Worm (Caenorhabditis elegans) whole organism, L4 larva: ENCODE measurements around the gene C47A10.16.
A peak's percentile ranks its signal among the peaks of the same experiment; 100 is the strongest.

Experiments
- F37D6.2 ChIP-seq: sonication (generic microtip); optimal IDR thresholded peaks from 2 replicates; lab custom pipeline; 2016; ENCODE audit warnings: mild to moderate bottlenecking, missing genetic modification characterization, missing compliant biosample characterization
- T20F7.1 ChIP-seq: fragments of 200-800 bp; sonication (Bioruptor generic); optimal IDR thresholded peaks from 2 replicates; lab custom pipeline; 2018; ENCODE audit warnings: mild to moderate bottlenecking, missing genetic modification characterization, missing compliant biosample characterization
- T26A8.4 ChIP-seq: fragments of 200-800 bp; sonication (Bioruptor generic); IDR thresholded peaks from 2 replicates; pipeline ENCODE4 v1.3.6; 2022; ENCODE audit warnings: missing genetic modification characterization, missing compliant biosample characterization
- Y48G9A.11 ChIP-seq: fragments of 200-800 bp; sonication (Bioruptor generic); IDR thresholded peaks from 2 replicates; pipeline ENCODE4 v1.3.6; 2022; ENCODE audit warnings: missing genetic modification reagents, missing genetic modification characterization, missing compliant biosample characterization
- Y75B8A.6 ChIP-seq: fragments of 200-800 bp; sonication (Bioruptor generic); IDR thresholded peaks from 2 replicates; pipeline ENCODE4 v1.3.6; 2022; ENCODE audit warnings: missing genetic modification reagents, missing genetic modification characterization, missing compliant biosample characterization
- ZK337.2 ChIP-seq: fragments of 200-800 bp; sonication (Bioruptor generic); IDR thresholded peaks from 2 replicates; pipeline ENCODE4 v1.3.6; 2022; ENCODE audit warnings: missing genetic modification reagents, missing genetic modification characterization, missing compliant biosample characterization
- ceh-20 ChIP-seq: fragments of 200-800 bp; sonication (Bioruptor generic); IDR thresholded peaks from 2 replicates; pipeline ENCODE4 v1.3.6; 2022; ENCODE audit warnings: missing genetic modification reagents, missing genetic modification characterization, missing compliant biosample characterization
- ceh-28 ChIP-seq: fragments of 150-350 bp; optimal IDR thresholded peaks from 2 replicates; lab custom pipeline; 2014; ENCODE audit warnings: missing biosample characterization, missing genetic modification reagents, missing genetic modification characterization
- ceh-32 ChIP-seq: sonication (generic microtip); optimal IDR thresholded peaks from 2 replicates; lab custom pipeline; 2016; ENCODE audit warnings: mild to moderate bottlenecking, missing genetic modification characterization, missing compliant biosample characterization; ENCODE audit not compliant: poor library complexity
- ceh-82 ChIP-seq: sonication (generic microtip); optimal IDR thresholded peaks from 2 replicates; lab custom pipeline; 2017; ENCODE audit warnings: missing biosample characterization, missing genetic modification characterization
- ctbp-1 ChIP-seq: fragments of 200-800 bp; sonication (Bioruptor generic); IDR thresholded peaks from 2 replicates; pipeline ENCODE4 v1.3.6; 2022; ENCODE audit warnings: missing genetic modification reagents, missing genetic modification characterization, missing compliant biosample characterization
- daf-12 ChIP-seq: fragments of 150-350 bp; optimal IDR thresholded peaks from 2 replicates; lab custom pipeline; 2014; ENCODE audit warnings: missing biosample characterization, missing genetic modification reagents, missing genetic modification characterization
- daf-19 ChIP-seq: fragments of 200-800 bp; sonication (Bioruptor generic); conservative IDR thresholded peaks from 2 replicates; pipeline ENCODE4 v1.3.6; 2022; ENCODE audit warnings: missing genetic modification characterization, missing compliant biosample characterization
- dmd-6 ChIP-seq: fragments of 200-800 bp; sonication (Bioruptor generic); IDR thresholded peaks from 2 replicates; pipeline ENCODE4 v1.3.6; 2022; ENCODE audit warnings: missing genetic modification reagents, missing genetic modification characterization, missing compliant biosample characterization
- duxl-1 ChIP-seq: sonication (generic microtip); optimal IDR thresholded peaks from 2 replicates; lab custom pipeline; 2016; ENCODE audit warnings: mild to moderate bottlenecking, missing genetic modification characterization, moderate library complexity, missing compliant biosample characterization; ENCODE audit not compliant: poor library complexity
- dve-1 ChIP-seq: sonication (generic microtip); optimal IDR thresholded peaks from 2 replicates; lab custom pipeline; 2017; ENCODE audit warnings: antibody characterized with exemption, mild to moderate bottlenecking, missing genetic modification characterization, missing compliant biosample characterization; ENCODE audit not compliant: insufficient read depth
- egl-27 ChIP-seq: sonication (generic microtip); optimal IDR thresholded peaks from 3 replicates; lab custom pipeline; 2017; ENCODE audit warnings: missing biosample characterization, missing genetic modification reagents, missing genetic modification characterization
- egl-43 ChIP-seq: fragments of 200-800 bp; sonication (Bioruptor generic); IDR thresholded peaks from 2 replicates; pipeline ENCODE4 v1.3.6; 2022; ENCODE audit warnings: missing genetic modification reagents, missing genetic modification characterization, missing compliant biosample characterization
- gei-8 ChIP-seq: fragments of 200-800 bp; sonication (Bioruptor generic); optimal IDR thresholded peaks from 2 replicates; lab custom pipeline; 2018; ENCODE audit warnings: mild to moderate bottlenecking, missing genetic modification characterization, missing compliant biosample characterization
- hif-1 ChIP-seq, 2 experiments: sonication (generic microtip); optimal IDR thresholded peaks; 2 replicates each; lab custom pipeline; 2016 to 2017; ENCODE audit warnings: missing compliant biosample characterization in 2 of 2, missing genetic modification characterization in 2 of 2, missing genetic modification reagents in 2 of 2, missing genotype in 2 of 2, mild to moderate bottlenecking in 1 of 2
- hlh-11 ChIP-seq: fragments of 200-800 bp; sonication (Bioruptor generic); optimal IDR thresholded peaks from 2 replicates; lab custom pipeline; 2018; ENCODE audit warnings: mild to moderate bottlenecking, missing genetic modification characterization, missing compliant biosample characterization
- lin-13 ChIP-seq: fragments of 150-350 bp; optimal IDR thresholded peaks from 2 replicates; lab custom pipeline; 2014; ENCODE audit warnings: missing biosample characterization, missing genetic modification reagents, missing genetic modification characterization
- lin-15B ChIP-seq: fragments of 150-350 bp; sonication (generic microtip); optimal IDR thresholded peaks from 3 replicates; lab custom pipeline; 2014; ENCODE audit warnings: missing biosample characterization, missing genetic modification characterization
- lin-39 ChIP-seq: fragments of 150-350 bp; optimal IDR thresholded peaks from 2 replicates; lab custom pipeline; 2014; ENCODE audit warnings: missing biosample characterization, missing genetic modification reagents, missing genetic modification characterization
- lir-3 ChIP-seq: sonication (generic microtip); optimal IDR thresholded peaks from 2 replicates; lab custom pipeline; 2016; ENCODE audit warnings: mild to moderate bottlenecking, missing genetic modification characterization, missing compliant biosample characterization
- lsy-2 ChIP-seq, 2 experiments: fragments of 150-350 bp in 1 of 2; sonication (generic microtip) in 1 of 2; optimal IDR thresholded peaks; 2 replicates each; lab custom pipeline; 2014 to 2017; ENCODE audit warnings: missing biosample characterization in 2 of 2, missing genetic modification characterization in 2 of 2
- madf-5 ChIP-seq, 2 experiments: fragments of 200-800 bp; sonication (Bioruptor generic); IDR thresholded peaks; 2 replicates each; pipeline ENCODE4 v1.3.6; 2022; ENCODE audit warnings: missing compliant biosample characterization in 2 of 2, missing genetic modification characterization in 2 of 2
- mes-2 ChIP-seq: sonication (generic microtip); optimal IDR thresholded peaks from 2 replicates; lab custom pipeline; 2016; ENCODE audit warnings: missing genotype, mild to moderate bottlenecking, missing genetic modification characterization, missing compliant biosample characterization; ENCODE audit not compliant: poor library complexity, severe bottlenecking
- mxl-3 ChIP-seq: fragments of 200-800 bp; sonication (Bioruptor generic); optimal IDR thresholded peaks from 2 replicates; lab custom pipeline; 2018; ENCODE audit warnings: mild to moderate bottlenecking, missing genetic modification characterization, missing compliant biosample characterization
- nhr-10 ChIP-seq: fragments of 150-350 bp; optimal IDR thresholded peaks from 2 replicates; lab custom pipeline; 2014; ENCODE audit warnings: missing biosample characterization, missing genetic modification characterization
- nhr-102 ChIP-seq: sonication (generic microtip); optimal IDR thresholded peaks from 2 replicates; lab custom pipeline; 2016; ENCODE audit warnings: mild to moderate bottlenecking, missing genetic modification characterization, moderate library complexity, missing compliant biosample characterization
- nhr-11 ChIP-seq: fragments of 150-350 bp; optimal IDR thresholded peaks from 2 replicates; lab custom pipeline; 2014; ENCODE audit warnings: missing biosample characterization, missing genetic modification characterization
- nhr-237 ChIP-seq: sonication (generic microtip); optimal IDR thresholded peaks from 2 replicates; lab custom pipeline; 2017; ENCODE audit warnings: missing biosample characterization, missing genetic modification characterization
- nhr-25 ChIP-seq: sonication (generic microtip); optimal IDR thresholded peaks from 2 replicates; lab custom pipeline; 2017; ENCODE audit warnings: missing genetic modification characterization, mild to moderate bottlenecking, missing compliant biosample characterization, antibody characterized with exemption, moderate library complexity, borderline replicate concordance; ENCODE audit not compliant: insufficient read depth
- nhr-41 ChIP-seq: fragments of 200-800 bp; sonication (Bioruptor generic); IDR thresholded peaks from 2 replicates; pipeline ENCODE4 v1.3.6; 2022; ENCODE audit warnings: missing genetic modification reagents, missing genetic modification characterization, missing compliant biosample characterization
- nhr-42 ChIP-seq: fragments of 200-800 bp; sonication (Bioruptor generic); IDR thresholded peaks from 2 replicates; pipeline ENCODE4 v1.3.6; 2022; ENCODE audit warnings: missing genetic modification characterization, missing compliant biosample characterization
- nhr-48 ChIP-seq: sonication (generic microtip); optimal IDR thresholded peaks from 2 replicates; lab custom pipeline; 2016; ENCODE audit warnings: mild to moderate bottlenecking, missing genetic modification characterization, missing compliant biosample characterization
- pha-4 ChIP-seq, 2 experiments: fragments of 150-350 bp in 1 of 2; fragments of 200-800 bp in 1 of 2; sonication (Bioruptor generic) in 1 of 2; IDR thresholded peaks in 1 of 2; optimal IDR thresholded peaks in 1 of 2; 2 replicates each; pipeline versions ENCODE4 v1.3.6 to Lab custom; 2014 to 2022; ENCODE audit warnings: missing genetic modification characterization in 2 of 2, missing genetic modification reagents in 2 of 2, missing biosample characterization in 1 of 2, missing compliant biosample characterization in 1 of 2
- php-3 ChIP-seq: fragments of 200-800 bp; sonication (Bioruptor generic); IDR thresholded peaks from 2 replicates; pipeline ENCODE4 v1.3.6; 2022; ENCODE audit warnings: missing genetic modification reagents, missing genetic modification characterization, missing compliant biosample characterization
- pqm-1 ChIP-seq: sonication (generic microtip); optimal IDR thresholded peaks from 2 replicates; lab custom pipeline; 2017; ENCODE audit warnings: missing biosample characterization, missing genetic modification characterization
- snpc-1.2 ChIP-seq: fragments of 200-800 bp; sonication (Bioruptor generic); IDR thresholded peaks from 2 replicates; pipeline ENCODE4 v1.3.6; 2022; ENCODE audit warnings: missing genetic modification reagents, missing genetic modification characterization, missing compliant biosample characterization
- spr-3 ChIP-seq: fragments of 200-800 bp; sonication (Bioruptor generic); optimal IDR thresholded peaks from 2 replicates; lab custom pipeline; 2018; ENCODE audit warnings: mild to moderate bottlenecking, missing genetic modification characterization, missing compliant biosample characterization
- tra-1 ChIP-seq: fragments of 200-800 bp; sonication (Bioruptor generic); IDR thresholded peaks from 2 replicates; pipeline ENCODE4 v1.3.6; 2022; ENCODE audit warnings: missing genetic modification reagents, missing genetic modification characterization, missing compliant biosample characterization
- unc-130 ChIP-seq: sonication (generic microtip); optimal IDR thresholded peaks from 2 replicates; lab custom pipeline; 2016; ENCODE audit warnings: missing genetic modification reagents, missing genetic modification characterization, missing compliant biosample characterization
- zag-1 ChIP-seq: fragments of 150-350 bp; optimal IDR thresholded peaks from 2 replicates; lab custom pipeline; 2014; ENCODE audit warnings: missing biosample characterization, missing genetic modification characterization
- zfp-3 ChIP-seq: fragments of 200-800 bp; sonication (Bioruptor generic); conservative IDR thresholded peaks from 2 replicates; pipeline ENCODE4 v1.3.6; 2022; ENCODE audit warnings: missing genetic modification reagents, missing genetic modification characterization, missing compliant biosample characterization
- ztf-11 ChIP-seq: fragments of 150-350 bp; optimal IDR thresholded peaks from 2 replicates; lab custom pipeline; 2014; ENCODE audit warnings: missing biosample characterization, missing genetic modification characterization

C47A10.16 gene

DNA sequence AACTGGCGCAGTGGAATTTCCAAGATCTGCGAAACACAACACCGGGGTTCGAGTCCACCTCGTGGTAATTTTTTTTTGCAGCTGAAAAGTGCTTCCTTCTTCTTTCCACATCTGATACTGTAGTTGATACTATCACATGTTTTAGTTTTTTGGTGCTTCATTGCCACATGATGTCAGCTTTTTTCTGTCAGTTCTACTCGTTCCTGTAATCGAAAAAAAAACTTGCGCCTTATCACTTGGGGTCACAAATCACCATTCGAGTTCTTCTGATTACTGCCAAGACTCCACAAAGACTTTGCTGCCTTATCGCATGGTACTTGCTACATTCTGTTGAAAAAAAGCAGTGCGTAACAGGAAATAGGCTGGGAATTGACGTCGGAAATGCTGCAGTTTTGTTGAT lies 43.3 kb downstream of the C47A10.16 start (continued):
- peak; percentile 78 for TF ChIP-seq nhr-102 (tag; lab: Kevin White, UChicago)
- no peak for TF ChIP-seq nhr-25 (tag; lab: Kevin White, UChicago)
- TF ChIP-seq nhr-42 (GFP tag; lab: Robert Waterston, UW), result peak; percentile 53; the same call in 1 of the 2 replicates
- no peak for TF ChIP-seq mes-2 (tag; lab: Kevin White, UChicago)
- TF ChIP-seq mxl-3 (GFP tag; lab: Kevin White, UChicago), result peak; percentile 2
- peak; percentile 70 for TF ChIP-seq nhr-48 (tag; lab: Kevin White, UChicago)
- peak; percentile 85 for TF ChIP-seq php-3
- TF ChIP-seq Y75B8A.6 (GFP tag; lab: Robert Waterston, UW), result no peak
- TF ChIP-seq lin-13 (GFP tag; lab: Kevin White, UChicago), result no peak
- TF ChIP-seq F37D6.2 (tag; lab: Kevin White, UChicago), result no peak
- TF ChIP-seq nhr-41, result no peak
- peak; percentile 98 for TF ChIP-seq pqm-1
- TF ChIP-seq ctbp-1 (GFP tag; lab: Robert Waterston, UW), result no peak
- TF ChIP-seq egl-43 (GFP tag; lab: Robert Waterston, UW), result no peak
- TF ChIP-seq dve-1 (tag; lab: Kevin White, UChicago), result peak; percentile 87
- no peak for TF ChIP-seq unc-130
- TF ChIP-seq madf-5 (GFP tag; IDR thresholded peaks at IDR 0.05; lab: Robert Waterston, UW), result no peak
- TF ChIP-seq ceh-82, result no peak
- TF ChIP-seq spr-3 (GFP tag; lab: Kevin White, UChicago), result no peak
- TF ChIP-seq ceh-32, result no peak
- no peak for TF ChIP-seq lin-15B (tag; lab: Kevin White, UChicago)
- no peak for TF ChIP-seq nhr-237 (tag; lab: Kevin White, UChicago)
- no peak for TF ChIP-seq Y48G9A.11 (GFP tag; lab: Robert Waterston, UW)
- peak; percentile 58 for TF ChIP-seq nhr-10 (tag; lab: Kevin White, UChicago)
- peak; percentile 79 for TF ChIP-seq tra-1 (GFP tag; lab: Robert Waterston, UW)
- no peak for TF ChIP-seq ZK337.2 (GFP tag; lab: Robert Waterston, UW)
- no peak for TF ChIP-seq nhr-11 (tag; lab: Kevin White, UChicago)
- no peak for TF ChIP-seq T26A8.4
- no peak for TF ChIP-seq zfp-3 (GFP tag; lab: Robert Waterston, UW)
- peak; percentile 91 for TF ChIP-seq hlh-11 (tag; lab: Kevin White, UChicago)
- peak; percentile 37; the same call in 1 of the 2 replicates for TF ChIP-seq ceh-20 (GFP tag; lab: Robert Waterston, UW)
- TF ChIP-seq ceh-28 (tag; lab: Kevin White, UChicago), result no peak
- no peak for TF ChIP-seq lsy-2 (tag; optimal IDR thresholded peaks at IDR 0.05; lab: Kevin White, UChicago)
- no peak for TF ChIP-seq gei-8
- TF ChIP-seq ztf-11 (tag; lab: Kevin White, UChicago), result no peak
- no peak for TF ChIP-seq zag-1 (tag; lab: Kevin White, UChicago)
- 0 out of 2 replicates have a peak, but pooled peaks have one; percentile 52 for TF ChIP-seq pha-4 (GFP tag; IDR thresholded peaks at IDR 0.05; lab: Robert Waterston, UW)
- TF ChIP-seq pha-4 (tag; optimal IDR thresholded peaks at IDR 0.05; lab: Kevin White, UChicago), result no peak
- no peak for TF ChIP-seq daf-19 (GFP tag; lab: Robert Waterston, UW)

DNA sequence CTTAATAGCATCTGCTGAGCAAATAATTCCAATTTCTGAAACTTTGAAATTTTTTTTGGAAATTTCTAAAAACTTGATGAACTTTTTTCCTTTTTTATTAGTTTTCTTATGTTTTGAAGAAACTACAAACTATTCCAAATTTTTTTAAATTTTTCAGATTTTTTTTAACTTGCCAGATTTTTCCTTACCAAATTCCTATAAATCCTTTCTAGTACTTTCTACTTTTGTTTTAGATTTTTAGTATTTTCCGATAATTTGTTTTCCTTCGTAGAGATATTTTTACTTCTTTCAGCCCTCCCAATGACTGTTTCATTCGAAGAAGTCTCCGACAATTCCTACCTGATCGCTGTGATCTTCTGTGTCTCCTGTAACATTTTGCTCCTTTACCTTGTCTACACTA lies 46.3 kb downstream of the C47A10.16 start, which contains the start of gene str-77:
Gene str-77, plus strand, starts transcription at position 301 of the 400 bp plus-strand sequence.
- TF ChIP-seq lin-39, result no peak
- TF ChIP-seq snpc-1.2, result no peak
- no peak for TF ChIP-seq duxl-1 (tag; lab: Kevin White, UChicago)
- TF ChIP-seq hif-1 (tag; optimal IDR thresholded peaks at IDR 0.05; lab: Kevin White, UChicago), result no peak
- TF ChIP-seq lir-3 (tag; lab: Kevin White, UChicago), result no peak
- TF ChIP-seq dmd-6 (GFP tag; lab: Robert Waterston, UW), result no peak
- TF ChIP-seq spr-3 (GFP tag; lab: Kevin White, UChicago), result no peak
- TF ChIP-seq daf-12 (tag; lab: Kevin White, UChicago), result no peak
- TF ChIP-seq egl-27 (tag; lab: Kevin White, UChicago), result no peak
- TF ChIP-seq T20F7.1 (GFP tag; lab: Kevin White, UChicago), result no peak
